Worm (Caenorhabditis elegans): Measurements from ENCODE around the gene W09G12.10.

W09G12.10 gene

DNA sequence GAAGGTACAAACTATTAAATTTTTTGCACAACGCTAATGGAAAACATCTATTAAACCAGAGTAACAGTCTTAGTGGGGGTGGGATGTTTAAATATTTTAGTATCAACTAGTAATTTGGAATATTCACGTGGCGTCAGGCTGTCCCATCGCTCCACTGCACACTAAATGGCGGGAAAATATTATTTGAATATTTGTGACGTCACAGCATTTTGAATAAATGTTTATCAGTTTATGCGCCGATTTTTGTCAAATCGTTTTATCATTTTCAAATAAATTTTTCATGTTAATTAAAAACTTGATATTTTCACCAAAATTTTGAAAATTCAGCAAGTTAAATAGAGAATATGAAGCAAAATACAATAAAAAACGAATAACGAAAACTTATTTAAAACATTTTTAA lies 22.2 kb upstream of the W09G12.10 start, which contains the start of gene F38A1.15:
TSS of gene F38A1.15 (minus strand) at position 101 of the 400 bp plus-strand sequence.
- TF ChIP-seq skn-1 (tag; optimal IDR thresholded peaks at IDR 0.05), result no peak
- TF ChIP-seq lin-39 (tag; optimal IDR thresholded peaks at IDR 0.05), result no peak
- no peak for TF ChIP-seq nhr-23 (tag; optimal IDR thresholded peaks at IDR 0.05)
- TF ChIP-seq ceh-9 (tag; optimal IDR thresholded peaks at IDR 0.05), result no peak
- TF ChIP-seq aly-2 (tag; optimal IDR thresholded peaks at IDR 0.05), result no peak
- no peak for TF ChIP-seq elt-3 (tag; optimal IDR thresholded peaks at IDR 0.05)
- no peak for TF ChIP-seq hmg-11 (tag; optimal IDR thresholded peaks at IDR 0.05)
- TF ChIP-seq fkh-10 (GFP tag; optimal IDR thresholded peaks at IDR 0.05), result no peak
- TF ChIP-seq ZK546.5 (tag; optimal IDR thresholded peaks at IDR 0.05), result no peak
- no peak for TF ChIP-seq pqm-1 (tag; optimal IDR thresholded peaks at IDR 0.05)
- TF ChIP-seq zag-1 (tag; optimal IDR thresholded peaks at IDR 0.05), result no peak
- no peak for TF ChIP-seq fkh-2 (tag; optimal IDR thresholded peaks at IDR 0.05)
- no peak for TF ChIP-seq ztf-4 (tag; optimal IDR thresholded peaks at IDR 0.05)
- no peak for TF ChIP-seq nhr-67 (tag; optimal IDR thresholded peaks at IDR 0.05)
- TF ChIP-seq nhr-11 (tag; optimal IDR thresholded peaks at IDR 0.05), result no peak
- no peak for TF ChIP-seq egl-5 (tag; optimal IDR thresholded peaks at IDR 0.05)
- no peak for TF ChIP-seq fos-1 (tag; optimal IDR thresholded peaks at IDR 0.05)
- TF ChIP-seq elt-2 (tag; optimal IDR thresholded peaks at IDR 0.05), result no peak

DNA sequence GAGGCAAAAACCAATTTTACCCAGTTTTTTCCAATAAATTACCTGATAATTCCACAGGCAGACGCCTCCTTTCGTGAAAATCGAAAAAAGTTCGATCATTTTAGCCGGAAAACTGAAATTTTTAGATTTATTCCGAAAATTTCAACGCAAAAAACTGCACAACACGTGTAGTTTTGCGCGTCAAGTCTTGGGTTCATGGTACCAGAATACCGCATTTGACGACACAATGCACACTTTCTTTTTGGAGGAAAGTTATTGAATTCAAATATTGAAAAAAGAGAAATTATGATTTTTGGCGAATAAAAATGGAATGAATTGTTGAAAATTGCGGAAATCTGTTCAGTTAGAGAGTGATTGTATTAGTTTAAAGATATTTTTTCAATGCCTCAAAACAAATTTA lies 18.6 kb upstream of the W09G12.10 start, which contains the start of gene F38A1.8:
TSS of gene F38A1.8 (minus strand) at position 167 of the 400 bp plus-strand sequence.
- TF ChIP-seq elt-1 (tag; optimal IDR thresholded peaks at IDR 0.05) (no peak), hmg-11 (tag; optimal IDR thresholded peaks at IDR 0.05) (no peak), lin-15B (tag; optimal IDR thresholded peaks at IDR 0.05) (peak; percentile 80), ceh-9 (tag; optimal IDR thresholded peaks at IDR 0.05) (no peak), lsy-12 (tag; optimal IDR thresholded peaks at IDR 0.05) (no peak), R02D3.7 (tag; optimal IDR thresholded peaks at IDR 0.05) (peak; percentile 37), daf-12 (tag; optimal IDR thresholded peaks at IDR 0.05) (no peak), eor-1 (tag; optimal IDR thresholded peaks at IDR 0.05) (no peak), pqm-1 (tag; optimal IDR thresholded peaks at IDR 0.05) (no peak), ZK546.5 (tag; optimal IDR thresholded peaks at IDR 0.05) (no peak), nhr-11 (tag; optimal IDR thresholded peaks at IDR 0.05) (no peak), aly-2 (tag; optimal IDR thresholded peaks at IDR 0.05) (no peak), mdl-1 (tag; optimal IDR thresholded peaks at IDR 0.05) (peak; percentile 17), elt-3 (tag; optimal IDR thresholded peaks at IDR 0.05) (no peak), fos-1 (tag; optimal IDR thresholded peaks at IDR 0.05) (no peak), nhr-25 (tag; optimal IDR thresholded peaks at IDR 0.05) (peak; percentile 12), nhr-23 (tag; optimal IDR thresholded peaks at IDR 0.05) (peak; percentile 70), ceh-16 (tag; optimal IDR thresholded peaks at IDR 0.05) (no peak), ceh-82 (tag; optimal IDR thresholded peaks at IDR 0.05) (no peak)

- no peak for TF ChIP-seq ceh-28 (tag; optimal IDR thresholded peaks at IDR 0.05)
- no peak for TF ChIP-seq nhr-23 (tag; optimal IDR thresholded peaks at IDR 0.05)
These were observed 17.1 kb upstream of the W09G12.10 start for ce11 chrIV:1238147-1238546.

DNA sequence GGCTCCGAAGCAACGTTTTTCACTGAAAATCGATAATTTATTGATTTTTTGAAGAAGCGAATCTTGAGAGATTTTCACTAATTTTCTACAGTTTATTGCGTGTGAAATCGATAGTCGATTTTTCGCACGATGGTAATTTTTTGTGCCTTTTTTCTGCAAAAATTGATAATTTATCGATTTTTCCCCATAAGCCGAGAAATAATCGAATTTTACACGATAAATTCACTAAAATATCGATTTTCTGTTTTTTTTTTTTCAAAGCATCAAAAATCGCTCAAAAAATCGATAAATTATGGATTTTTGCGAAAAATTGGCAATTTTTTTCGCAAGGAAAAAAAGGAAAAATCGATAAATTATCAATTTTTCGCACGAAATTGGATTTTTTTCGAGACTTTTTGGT lies 14.7 kb upstream of the W09G12.10 start:
- TF ChIP-seq ceh-28 (tag; optimal IDR thresholded peaks at IDR 0.05) (peak; percentile 81), nhr-67 (tag; optimal IDR thresholded peaks at IDR 0.05) (no peak), elt-1 (tag; optimal IDR thresholded peaks at IDR 0.05) (no peak)

DNA sequence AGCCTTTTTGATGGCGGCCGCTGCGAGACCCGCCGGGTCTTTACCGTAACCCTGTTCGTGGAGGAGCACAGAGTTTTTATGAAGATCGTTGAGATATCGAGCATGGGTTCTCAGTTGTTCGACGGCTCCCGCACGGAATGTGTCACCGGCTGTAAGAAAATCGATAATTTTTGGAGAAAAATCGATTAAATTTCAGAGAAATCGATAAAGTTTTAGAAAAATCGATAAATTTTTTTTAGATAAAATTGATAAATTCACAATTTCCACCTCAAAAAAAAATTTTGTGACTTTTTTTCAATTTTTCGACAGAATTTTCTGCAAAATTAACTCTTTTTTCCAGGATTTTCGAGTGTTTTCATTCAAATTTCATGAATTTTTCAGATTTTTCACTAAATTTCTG lies 13.7 kb upstream of the W09G12.10 start:
- TF ChIP-seq ceh-28 (tag; optimal IDR thresholded peaks at IDR 0.05), result peak; percentile 70
- no peak for TF ChIP-seq ztf-11 (tag; optimal IDR thresholded peaks at IDR 0.05)

DNA sequence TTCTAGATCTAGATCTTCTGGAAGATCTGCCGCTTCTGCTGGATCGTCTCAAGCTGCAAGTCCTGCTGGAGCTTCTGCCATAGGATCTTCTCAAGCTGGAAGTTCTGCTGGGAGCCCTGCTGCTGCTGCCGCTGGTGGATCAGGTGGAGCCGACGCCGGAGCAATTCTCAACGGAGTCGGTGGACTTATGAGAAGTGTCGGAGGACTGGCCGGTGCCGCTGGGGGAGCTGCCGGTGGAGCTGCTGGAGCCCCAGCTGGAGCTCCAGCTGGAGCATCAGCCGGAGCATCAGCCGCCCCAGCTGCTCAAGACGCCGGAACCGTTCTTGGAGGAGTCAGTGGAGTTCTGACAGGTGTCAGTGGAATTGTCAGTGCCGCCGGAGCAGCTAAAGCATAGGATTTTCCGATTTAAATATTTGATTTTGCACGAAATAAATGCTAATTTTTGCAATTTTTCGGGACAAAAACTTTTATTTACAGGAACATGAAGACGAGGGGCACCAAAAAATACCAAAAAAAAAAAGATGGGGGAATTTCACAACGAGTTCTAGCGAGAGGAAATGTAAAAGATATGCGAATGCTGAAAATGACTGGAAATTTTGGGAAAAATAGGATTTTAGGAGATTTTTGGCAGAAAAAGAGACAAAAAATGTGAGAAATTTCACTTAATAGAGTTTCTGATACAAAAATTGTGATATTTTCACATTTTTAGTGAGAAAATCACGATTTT lies 11.5 kb upstream of the W09G12.10 start:
- TF ChIP-seq aly-2 (tag; optimal IDR thresholded peaks at IDR 0.05), result no peak
- TF ChIP-seq lin-15B (tag; optimal IDR thresholded peaks at IDR 0.05), result no peak
- TF ChIP-seq nhr-23 (tag; optimal IDR thresholded peaks at IDR 0.05), result no peak
- no peak for TF ChIP-seq eor-1 (tag; optimal IDR thresholded peaks at IDR 0.05)
- TF ChIP-seq fkh-2 (tag; optimal IDR thresholded peaks at IDR 0.05), result no peak
- no peak for TF ChIP-seq ceh-16 (tag; optimal IDR thresholded peaks at IDR 0.05)
- TF ChIP-seq lin-39 (tag; optimal IDR thresholded peaks at IDR 0.05), result no peak
- no peak for TF ChIP-seq nfya-1 (tag; optimal IDR thresholded peaks at IDR 0.05; ENCODE audit: insufficient read depth)
- no peak for TF ChIP-seq nhr-28 (tag; optimal IDR thresholded peaks at IDR 0.05)

Measured in whole organism, L3 larva.